Fruit fly (Drosophila melanogaster): ENCODE data around the gene ush.

ush gene

DNA sequence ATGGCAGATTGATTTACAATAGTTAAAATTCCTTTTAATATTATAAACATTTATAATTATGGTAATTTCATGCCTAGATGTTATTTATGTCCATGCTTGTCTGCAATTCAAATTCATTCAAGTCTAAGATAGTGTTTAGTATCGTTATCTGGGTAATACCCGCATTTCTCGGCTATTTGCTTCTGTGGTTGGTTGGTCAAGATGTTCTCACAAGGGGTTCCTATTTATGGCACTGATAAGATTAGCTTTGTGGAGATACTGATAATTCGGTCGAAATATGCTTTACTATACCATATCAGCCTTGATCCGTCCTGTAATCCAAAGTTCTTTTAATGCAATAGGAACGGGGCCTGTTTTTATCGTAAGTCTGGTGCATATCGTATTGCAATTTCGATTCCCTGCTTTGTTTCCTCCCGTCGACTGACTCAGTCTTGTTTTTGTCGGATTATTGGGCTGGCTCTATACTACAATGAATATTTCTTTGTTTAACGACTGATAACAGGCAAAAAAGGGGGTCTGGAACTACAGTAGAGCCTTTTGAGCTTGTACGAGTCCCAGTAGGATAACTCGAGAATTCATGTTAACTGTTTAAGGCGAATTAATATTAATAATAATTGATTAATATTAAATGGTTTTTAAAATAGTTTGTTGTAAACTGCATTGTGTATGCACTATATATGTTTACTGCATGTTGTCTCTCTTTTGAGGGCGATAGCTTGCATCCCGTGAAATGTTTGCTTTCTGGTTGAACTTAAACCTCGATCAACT is 24.1 kb upstream of the ush start (continued):
- TF ChIP-seq CG7987 (GFP tag; optimal IDR thresholded peaks at IDR 0.05) = no peak
- no peak for TF ChIP-seq CG15514 (GFP tag; optimal IDR thresholded peaks at IDR 0.05)
- 0 out of 2 replicates have a peak, but pooled peaks have one; percentile 10 for TF ChIP-seq CG14014 (GFP tag; IDR thresholded peaks at IDR 0.05)
- TF ChIP-seq CG7963 (GFP tag; IDR thresholded peaks at IDR 0.05; ENCODE audit: partially characterized antibody) = no peak
- TF ChIP-seq emc (GFP tag; optimal IDR thresholded peaks at IDR 0.05) = no peak
- no peak for TF ChIP-seq CG18764 (GFP tag; optimal IDR thresholded peaks at IDR 0.05)
- no peak for TF ChIP-seq CG9797 (GFP tag; optimal IDR thresholded peaks at IDR 0.05)
- no peak for TF ChIP-seq unpg (GFP tag; optimal IDR thresholded peaks at IDR 0.05)
- no peak for TF ChIP-seq CG11456 (GFP tag; IDR thresholded peaks at IDR 0.05)
- no peak for TF ChIP-seq B-H1 (GFP tag; IDR thresholded peaks at IDR 0.05)
- no peak for TF ChIP-seq C15 (GFP tag; IDR thresholded peaks at IDR 0.05)
- TF ChIP-seq CG12659 (GFP tag; optimal IDR thresholded peaks at IDR 0.05) = no peak
- no peak for TF ChIP-seq HHEX (GFP tag; optimal IDR thresholded peaks at IDR 0.05)
- TF ChIP-seq mirr (GFP tag; optimal IDR thresholded peaks at IDR 0.05) = peak; percentile 77
- no peak for TF ChIP-seq CG3065 (GFP tag; optimal IDR thresholded peaks at IDR 0.05)
- TF ChIP-seq grau (tag; optimal IDR thresholded peaks at IDR 0.05) = peak; percentile 56
- peak; percentile 63 for TF ChIP-seq sd (tag; optimal IDR thresholded peaks at IDR 0.05)
- no peak for TF ChIP-seq CG5180 (GFP tag; optimal IDR thresholded peaks at IDR 0.05)
- no peak for TF ChIP-seq CG33557 (GFP tag; optimal IDR thresholded peaks at IDR 0.05)
- TF ChIP-seq gcm2 (GFP tag; optimal IDR thresholded peaks at IDR 0.05) = no peak
- TF ChIP-seq CG10654 (GFP tag; optimal IDR thresholded peaks at IDR 0.05) = no peak
- TF ChIP-seq GATAe (GFP tag; conservative IDR thresholded peaks at IDR 0.05) = peak; percentile 23; the same call in 1 of the 2 replicates
- TF ChIP-seq CG6254 (GFP tag; optimal IDR thresholded peaks at IDR 0.05) = no peak
- peak; percentile 40 for TF ChIP-seq grn (GFP tag; optimal IDR thresholded peaks at IDR 0.05)
- TF ChIP-seq eve (GFP tag; optimal IDR thresholded peaks at IDR 0.05) = no peak
- no peak for TF ChIP-seq CG10959 (GFP tag; IDR thresholded peaks at IDR 0.05)
- no peak for TF ChIP-seq CG10565 (GFP tag; optimal IDR thresholded peaks at IDR 0.05)
- TF ChIP-seq ato (GFP tag; IDR thresholded peaks at IDR 0.05; ENCODE audit: partially characterized antibody) = no peak
- TF ChIP-seq tll (GFP tag; optimal IDR thresholded peaks at IDR 0.05) = no peak
- TF ChIP-seq H2.0 (GFP tag; IDR thresholded peaks at IDR 0.05) = no peak

DNA sequence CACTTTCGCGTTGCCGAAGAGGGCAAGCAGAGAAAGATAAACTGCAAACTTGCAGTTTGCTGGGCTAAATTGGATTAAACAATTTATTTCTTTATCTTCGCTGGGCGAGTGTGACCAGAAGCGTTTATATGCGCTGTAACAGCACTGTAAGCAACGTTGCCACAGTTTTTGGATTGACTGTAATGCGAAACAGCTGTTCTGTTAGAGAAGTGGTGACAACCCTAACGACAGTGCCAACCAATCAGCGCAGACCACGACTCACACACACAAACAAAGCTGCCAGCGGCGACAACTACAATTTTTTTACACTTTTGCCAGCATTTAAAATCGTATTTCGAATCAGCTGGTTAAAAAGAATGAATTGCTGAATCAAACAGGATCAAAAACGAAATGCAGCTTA is 23.1 kb upstream of the ush start, which contains the start of the genes crq and shv:
TSS of gene crq (minus strand) at position 153 of the 400 bp plus-strand sequence.
TSS of gene shv (plus strand) at position 237 of the 400 bp plus-strand sequence.
- TF ChIP-seq CG15479 (GFP tag; optimal IDR thresholded peaks at IDR 0.05) (no peak), sisA (GFP tag; IDR thresholded peaks at IDR 0.05) (no peak), lbe (GFP tag; optimal IDR thresholded peaks at IDR 0.05) (no peak), Ets97D (GFP tag; optimal IDR thresholded peaks at IDR 0.05) (peak; percentile 32), Stat92E (GFP tag; optimal IDR thresholded peaks at IDR 0.05) (peak in 1 of 3 experiments; percentile 46), sr (GFP tag; IDR thresholded peaks at IDR 0.05) (no peak), CG34224 (GFP tag; IDR thresholded peaks at IDR 0.05; ENCODE audit: partially characterized antibody) (peak; percentile 62), Dll (GFP tag; IDR thresholded peaks at IDR 0.05; ENCODE audit: partially characterized antibody) (peak; percentile 40; the same call in 1 of the 4 replicates), CrebB (tag; optimal IDR thresholded peaks at IDR 0.05) (peak; percentile 9), pzg (GFP tag; optimal IDR thresholded peaks at IDR 0.05) (peak; percentile 90), CG6854 (GFP tag; optimal IDR thresholded peaks at IDR 0.05) (no peak), phol (tag; optimal IDR thresholded peaks at IDR 0.05) (peak; percentile 0), repo (GFP tag; optimal IDR thresholded peaks at IDR 0.05) (no peak), ranshi (GFP tag; IDR thresholded peaks at IDR 0.05) (no peak), Six4 (GFP tag; optimal IDR thresholded peaks at IDR 0.05) (no peak), lmd (GFP tag; IDR thresholded peaks at IDR 0.05) (no peak), MESR4 (GFP tag; optimal IDR thresholded peaks at IDR 0.05) (peak; percentile 72), Med (GFP tag) (peak; percentile 72), cwo (GFP tag; optimal IDR thresholded peaks at IDR 0.05) (no peak), fru (optimal IDR thresholded peaks at IDR 0.05) (no peak)

All from whole organism, embryonic.